Worm (Caenorhabditis elegans): Measurements from ENCODE around the gene cwc-15.

DNA sequence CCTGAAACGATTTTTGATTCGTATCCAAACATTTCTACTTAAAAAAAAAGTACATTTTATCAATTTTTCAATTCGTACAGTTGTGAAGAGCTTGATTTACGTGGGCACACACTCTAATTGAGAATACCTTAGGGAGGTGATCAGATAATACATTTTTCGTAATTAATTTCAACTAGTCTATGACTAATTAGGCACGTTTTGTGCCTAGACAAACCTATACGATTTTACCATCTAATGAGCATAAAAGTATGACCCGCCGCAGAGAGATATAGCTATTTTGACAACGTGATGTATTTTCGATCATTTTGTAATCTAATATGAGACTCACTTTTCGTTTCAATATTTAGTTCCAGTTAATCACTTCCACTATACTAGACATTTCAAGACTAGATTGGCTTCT, 6.2 kb upstream of the cwc-15 start:
- TF ChIP-seq ceh-48 (tag; optimal IDR thresholded peaks at IDR 0.05), result no peak
- TF ChIP-seq mec-3 (tag; optimal IDR thresholded peaks at IDR 0.05; ENCODE audit: borderline replicate concordance), result no peak
- no peak for TF ChIP-seq hlh-15 (tag; optimal IDR thresholded peaks at IDR 0.05)
- TF ChIP-seq pqm-1 (tag; optimal IDR thresholded peaks at IDR 0.05), result no peak
- no peak for TF ChIP-seq ceh-9 (tag; optimal IDR thresholded peaks at IDR 0.05)
- TF ChIP-seq ceh-30 (tag; optimal IDR thresholded peaks at IDR 0.05), result no peak
- no peak for TF ChIP-seq pha-4 (tag; optimal IDR thresholded peaks at IDR 0.05)

All from whole organism, late embryonic.